Worm (Caenorhabditis elegans) whole organism, early embryonic: ENCODE data around the gene cic-1.

Experiments
- B0310.2 ChIP-seq: sonication (generic microtip); optimal IDR thresholded peaks from 2 replicates; lab custom pipeline; 2016; ENCODE audit warnings: mild to moderate bottlenecking, missing genetic modification characterization, missing compliant biosample characterization
- ets-7 ChIP-seq: sonication (generic microtip); optimal IDR thresholded peaks from 2 replicates; lab custom pipeline; 2016; ENCODE audit warnings: missing genotype, missing genetic modification characterization, missing compliant biosample characterization
- scrt-1 ChIP-seq: fragments of 200-800 bp; sonication (Bioruptor generic); IDR thresholded peaks from 2 replicates; pipeline ENCODE4 v1.3.6; 2022; ENCODE audit warnings: missing genetic modification characterization, missing compliant biosample characterization
- sea-1 ChIP-seq: fragments of 200-800 bp; sonication (Bioruptor generic); conservative IDR thresholded peaks from 2 replicates; pipeline ENCODE4 v1.3.6; 2022; ENCODE audit warnings: missing genetic modification characterization, missing compliant biosample characterization

ce11 chrIII:2432925-2433324 lies 31.9 kb upstream of the cic-1 start:
- TF ChIP-seq scrt-1, result no peak
- TF ChIP-seq ets-7, result no peak
- no peak for TF ChIP-seq sea-1
- TF ChIP-seq B0310.2 (tag; lab: Kevin White, UChicago), result no peak
